Worm (Caenorhabditis elegans) whole organism, late embryonic: Measurements from ENCODE around the gene T10G3.1.

Experiments
- C08G9.2 ChIP-seq: sonication (generic microtip); optimal IDR thresholded peaks from 2 replicates; lab custom pipeline; 2016; ENCODE audit warnings: mild to moderate bottlenecking, missing genetic modification characterization, moderate library complexity, missing compliant biosample characterization
- C38D4.7 ChIP-seq: fragments of 200-800 bp; sonication (Bioruptor generic); optimal IDR thresholded peaks from 2 replicates; lab custom pipeline; 2018; ENCODE audit warnings: mild to moderate bottlenecking, missing genetic modification characterization, moderate library complexity, missing compliant biosample characterization
- F13H6.1 ChIP-seq: sonication (generic microtip); optimal IDR thresholded peaks from 2 replicates; lab custom pipeline; 2016; ENCODE audit warnings: missing genetic modification characterization, missing compliant biosample characterization
- K02D7.2 ChIP-seq: sonication (generic microtip); optimal IDR thresholded peaks from 2 replicates; lab custom pipeline; 2017; ENCODE audit warnings: mild to moderate bottlenecking, missing genetic modification characterization, missing compliant biosample characterization
- K09A11.1 ChIP-seq: sonication (generic microtip); optimal IDR thresholded peaks from 2 replicates; lab custom pipeline; 2017; ENCODE audit warnings: antibody characterized with exemption, mild to moderate bottlenecking, missing genetic modification characterization, missing compliant biosample characterization; ENCODE audit not compliant: insufficient read depth
- T23F11.4 ChIP-seq: fragments of 200-800 bp; sonication (Bioruptor generic); optimal IDR thresholded peaks from 2 replicates; lab custom pipeline; 2018; ENCODE audit warnings: mild to moderate bottlenecking, missing genetic modification characterization, missing compliant biosample characterization
- ahr-1 ChIP-seq: sonication (generic microtip); optimal IDR thresholded peaks from 2 replicates; lab custom pipeline; 2016; ENCODE audit warnings: missing genetic modification characterization, missing compliant biosample characterization
- ceh-2 ChIP-seq: sonication (generic microtip); optimal IDR thresholded peaks from 2 replicates; lab custom pipeline; 2016; ENCODE audit warnings: missing genotype, missing genetic modification characterization, missing compliant biosample characterization
- ceh-45 ChIP-seq: fragments of 200-800 bp; sonication (Bioruptor generic); IDR thresholded peaks from 2 replicates; pipeline ENCODE4 v1.3.6; 2022; ENCODE audit warnings: missing genetic modification reagents, missing genetic modification characterization, missing compliant biosample characterization
- ceh-9 ChIP-seq: sonication (generic microtip); optimal IDR thresholded peaks from 2 replicates; lab custom pipeline; 2016; ENCODE audit warnings: mild to moderate bottlenecking, missing genetic modification characterization, inconsistent platforms, missing compliant biosample characterization
- che-1 ChIP-seq: sonication (generic microtip); optimal IDR thresholded peaks from 2 replicates; lab custom pipeline; 2016; ENCODE audit warnings: mild to moderate bottlenecking, missing genetic modification characterization, missing compliant biosample characterization
- elt-2 ChIP-seq: sonication (generic microtip); optimal IDR thresholded peaks from 2 replicates; lab custom pipeline; 2016; ENCODE audit warnings: missing genetic modification reagents, missing genetic modification characterization, missing compliant biosample characterization
- elt-4 ChIP-seq: sonication (generic microtip); optimal IDR thresholded peaks from 2 replicates; lab custom pipeline; 2016; ENCODE audit warnings: missing genetic modification characterization, missing compliant biosample characterization
- ets-4 ChIP-seq: sonication (generic microtip); optimal IDR thresholded peaks from 2 replicates; lab custom pipeline; 2016; ENCODE audit warnings: missing genetic modification characterization, missing compliant biosample characterization
- fax-1 ChIP-seq: sonication (generic microtip); optimal IDR thresholded peaks from 2 replicates; lab custom pipeline; 2016; ENCODE audit warnings: missing genotype, missing genetic modification characterization, missing compliant biosample characterization
- fkh-10 ChIP-seq: fragments of 150-350 bp; optimal IDR thresholded peaks from 2 replicates; lab custom pipeline; 2014; ENCODE audit warnings: missing biosample characterization, missing genetic modification reagents, missing genetic modification characterization
- fkh-6 ChIP-seq: sonication (generic microtip); optimal IDR thresholded peaks from 2 replicates; lab custom pipeline; 2016; ENCODE audit warnings: missing genetic modification characterization, missing compliant biosample characterization
- gmeb-2 ChIP-seq: sonication (generic microtip); optimal IDR thresholded peaks from 2 replicates; lab custom pipeline; 2016; ENCODE audit warnings: missing genetic modification characterization, inconsistent platforms, missing compliant biosample characterization
- hlh-13 ChIP-seq: fragments of 200-800 bp; sonication (Bioruptor generic); optimal IDR thresholded peaks from 2 replicates; lab custom pipeline; 2018; ENCODE audit warnings: mild to moderate bottlenecking, missing genetic modification characterization, missing compliant biosample characterization
- hlh-15 ChIP-seq: sonication (generic microtip); optimal IDR thresholded peaks from 2 replicates; lab custom pipeline; 2016; ENCODE audit warnings: missing genetic modification characterization, missing compliant biosample characterization
- hlh-30 ChIP-seq: sonication (generic microtip); optimal IDR thresholded peaks from 2 replicates; lab custom pipeline; 2017; ENCODE audit warnings: antibody characterized with exemption, missing genetic modification characterization, missing compliant biosample characterization; ENCODE audit not compliant: insufficient read depth
- hlh-6 ChIP-seq: sonication (generic microtip); optimal IDR thresholded peaks from 2 replicates; lab custom pipeline; 2016; ENCODE audit warnings: missing genotype, missing genetic modification characterization, missing compliant biosample characterization
- lin-11 ChIP-seq: fragments of 200-800 bp; sonication (Bioruptor generic); optimal IDR thresholded peaks from 2 replicates; lab custom pipeline; 2018; ENCODE audit warnings: mild to moderate bottlenecking, missing genetic modification characterization, missing compliant biosample characterization
- nhr-232 ChIP-seq: sonication (generic microtip); optimal IDR thresholded peaks from 2 replicates; lab custom pipeline; 2016; ENCODE audit warnings: missing genetic modification characterization, missing compliant biosample characterization
- pag-3 ChIP-seq: sonication (generic microtip); optimal IDR thresholded peaks from 2 replicates; lab custom pipeline; 2016; ENCODE audit warnings: missing compliant biosample characterization, missing genetic modification characterization, borderline replicate concordance
- pha-4 ChIP-seq: fragments of 150-350 bp; optimal IDR thresholded peaks from 2 replicates; lab custom pipeline; 2018; ENCODE audit warnings: missing biosample characterization, missing genetic modification reagents, missing genetic modification characterization
- pqm-1 ChIP-seq: sonication (generic microtip); optimal IDR thresholded peaks from 2 replicates; lab custom pipeline; 2016; ENCODE audit warnings: missing genetic modification characterization, missing compliant biosample characterization
- pros-1 ChIP-seq: fragments of 150-350 bp; optimal IDR thresholded peaks from 2 replicates; lab custom pipeline; 2014; ENCODE audit warnings: missing biosample characterization, missing genetic modification reagents, missing genetic modification characterization
- rnt-1 ChIP-seq: sonication (generic microtip); optimal IDR thresholded peaks from 2 replicates; lab custom pipeline; 2016; ENCODE audit warnings: missing genetic modification characterization, missing compliant biosample characterization
- sox-2 ChIP-seq: fragments of 200-800 bp; sonication (Bioruptor generic); IDR thresholded peaks from 2 replicates; pipeline ENCODE4 v1.3.6; 2022; ENCODE audit warnings: missing genetic modification reagents, missing genetic modification characterization, missing compliant biosample characterization
- tbx-2 ChIP-seq: sonication (generic microtip); optimal IDR thresholded peaks from 2 replicates; lab custom pipeline; 2016; ENCODE audit warnings: missing genetic modification characterization, missing compliant biosample characterization
- ttx-3 ChIP-seq: sonication (generic microtip); optimal IDR thresholded peaks from 2 replicates; lab custom pipeline; 2016; ENCODE audit warnings: missing genetic modification reagents, missing genetic modification characterization, missing compliant biosample characterization
- unc-3 ChIP-seq, 2 experiments: fragments of 200-800 bp in 1 of 2; sonication (Bioruptor generic) in 1 of 2; sonication (generic microtip) in 1 of 2; conservative IDR thresholded peaks in 1 of 2; optimal IDR thresholded peaks in 1 of 2; 2 replicates each; pipeline versions ENCODE4 v1.3.6 to Lab custom; 2016 to 2022; ENCODE audit warnings: missing compliant biosample characterization in 2 of 2, missing genetic modification characterization in 2 of 2, missing genetic modification reagents in 1 of 2
- unc-42 ChIP-seq: sonication (generic microtip); optimal IDR thresholded peaks from 2 replicates; lab custom pipeline; 2016; ENCODE audit warnings: missing genotype, missing genetic modification characterization, missing compliant biosample characterization
- unc-55 ChIP-seq: sonication (generic microtip); optimal IDR thresholded peaks from 2 replicates; lab custom pipeline; 2017; ENCODE audit warnings: missing biosample characterization, missing genetic modification reagents, missing genetic modification characterization
- zip-5 ChIP-seq: sonication (generic microtip); optimal IDR thresholded peaks from 2 replicates; lab custom pipeline; 2016; ENCODE audit warnings: missing genetic modification characterization, missing compliant biosample characterization
- ztf-16 ChIP-seq: sonication (generic microtip); optimal IDR thresholded peaks from 2 replicates; lab custom pipeline; 2017; ENCODE audit warnings: missing genetic modification characterization, missing compliant biosample characterization

The T10G3.1 gene

DNA sequence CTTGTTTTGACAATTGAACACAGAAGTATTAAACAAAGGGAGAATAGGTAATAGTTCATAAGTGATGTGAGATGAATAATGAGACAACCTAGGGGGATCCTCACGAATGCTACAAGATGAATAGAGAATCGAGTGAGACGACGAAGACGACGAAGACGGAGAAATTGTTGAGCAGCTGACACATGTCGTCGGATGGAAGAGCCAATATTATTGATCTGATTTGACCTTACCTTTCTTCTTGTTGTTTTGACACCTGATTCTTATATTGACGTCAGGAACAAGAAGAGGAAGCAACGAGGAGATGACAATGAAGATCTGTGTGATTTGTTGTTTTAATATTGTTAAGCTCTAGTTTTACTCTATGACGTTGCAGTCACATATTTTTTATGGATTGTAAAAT, at the start of gene T10G3.1:
Gene T10G3.1 (minus strand): TSS at position 213 of the 400 bp plus-strand sequence.
- TF ChIP-seq ceh-2 (tag; lab: Kevin White, UChicago) (no peak), fax-1 (tag; lab: Kevin White, UChicago) (no peak), unc-55 (GFP tag; lab: Kevin White, UChicago) (peak; percentile 76)

DNA sequence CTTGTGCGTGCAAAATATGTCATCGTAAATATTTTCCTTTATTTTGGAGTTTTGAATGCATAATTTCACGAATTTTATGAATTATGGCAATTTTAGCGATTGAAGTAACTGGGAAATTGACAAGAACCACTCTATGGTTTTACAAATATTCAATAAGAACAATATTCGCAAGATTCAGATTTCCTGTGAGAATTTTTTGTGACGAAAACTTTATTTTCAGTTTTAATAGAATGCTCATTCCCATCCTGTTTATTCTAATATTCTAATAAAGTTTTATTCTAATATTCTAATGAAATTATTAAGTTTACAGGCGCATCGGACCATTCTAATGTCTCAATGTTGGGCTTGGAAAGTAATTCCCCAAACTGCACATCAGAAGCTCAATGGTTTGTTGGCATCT, 49.7 kb upstream of the T10G3.1 start, which contains the start of gene R11G10.3:
Gene R11G10.3 (plus strand): TSS at position 301 of the 400 bp plus-strand sequence.
- TF ChIP-seq hlh-15 (no peak), hlh-6 (tag; lab: Kevin White, UChicago) (no peak), lin-11 (no peak), hlh-13 (GFP tag; lab: Kevin White, UChicago) (no peak), fax-1 (tag; lab: Kevin White, UChicago) (no peak), ahr-1 (no peak), K09A11.1 (tag; lab: Kevin White, UChicago) (no peak), unc-42 (tag; lab: Kevin White, UChicago) (no peak), C38D4.7 (GFP tag; lab: Kevin White, UChicago) (no peak), ttx-3 (tag; lab: Kevin White, UChicago) (no peak), elt-2 (tag; lab: Kevin White, UChicago) (no peak), ztf-16 (tag; lab: Kevin White, UChicago) (no peak), tbx-2 (tag; lab: Kevin White, UChicago) (no peak), ceh-45 (GFP tag; lab: Robert Waterston, UW) (no peak)

DNA sequence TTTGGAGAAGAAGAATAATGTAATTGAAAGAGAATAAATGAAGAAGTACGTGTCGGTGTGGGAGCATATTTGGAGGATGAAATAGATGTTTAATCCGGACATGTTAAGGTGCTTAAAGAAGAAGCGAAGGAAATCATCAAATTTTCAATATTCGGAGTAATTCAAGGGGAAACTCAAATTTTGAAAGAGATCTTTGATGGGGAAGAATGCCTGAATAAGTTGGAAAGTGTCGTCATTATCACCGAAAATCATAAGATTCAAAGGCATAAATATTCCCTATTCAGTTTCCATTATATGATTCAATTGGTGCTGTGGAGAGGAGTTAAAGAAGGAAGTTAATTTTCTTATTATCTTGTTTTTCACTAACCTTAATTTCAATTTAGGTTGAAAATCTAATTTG, 41.6 kb upstream of the T10G3.1 start, which contains the start of gene semi-1:
Gene semi-1 (minus strand): TSS at position 101 of the 400 bp plus-strand sequence.
- TF ChIP-seq F13H6.1 (tag; lab: Kevin White, UChicago), result no peak
- TF ChIP-seq fkh-10 (GFP tag; lab: Kevin White, UChicago), result no peak
- TF ChIP-seq ceh-9 (tag; lab: Kevin White, UChicago), result no peak
- TF ChIP-seq unc-42 (tag; lab: Kevin White, UChicago), result no peak
- no peak for TF ChIP-seq che-1
- no peak for TF ChIP-seq ets-4 (tag; lab: Kevin White, UChicago)
- TF ChIP-seq hlh-13 (GFP tag; lab: Kevin White, UChicago), result no peak
- TF ChIP-seq unc-3 (GFP tag; conservative IDR thresholded peaks at IDR 0.05; lab: Robert Waterston, UW), result no peak
- no peak for TF ChIP-seq unc-3 (tag; optimal IDR thresholded peaks at IDR 0.05; lab: Kevin White, UChicago)
- TF ChIP-seq pha-4 (tag; lab: Kevin White, UChicago), result no peak
- no peak for TF ChIP-seq rnt-1 (tag; lab: Kevin White, UChicago)
- no peak for TF ChIP-seq elt-4 (tag; lab: Kevin White, UChicago)
- no peak for TF ChIP-seq C38D4.7 (GFP tag; lab: Kevin White, UChicago)
- no peak for TF ChIP-seq zip-5 (tag; lab: Kevin White, UChicago)
- no peak for TF ChIP-seq nhr-232 (tag; lab: Kevin White, UChicago)
- TF ChIP-seq ztf-16 (tag; lab: Kevin White, UChicago), result no peak
- TF ChIP-seq pqm-1, result no peak
- TF ChIP-seq T23F11.4, result no peak

- TF ChIP-seq pros-1 (tag; lab: Kevin White, UChicago) (no peak), F13H6.1 (tag; lab: Kevin White, UChicago) (no peak), ahr-1 (no peak), fkh-6 (tag; lab: Kevin White, UChicago) (no peak), unc-42 (tag; lab: Kevin White, UChicago) (no peak), C08G9.2 (no peak), hlh-30 (tag; lab: Kevin White, UChicago) (no peak), unc-55 (GFP tag; lab: Kevin White, UChicago) (no peak), hlh-13 (GFP tag; lab: Kevin White, UChicago) (no peak), ceh-9 (tag; lab: Kevin White, UChicago) (no peak), gmeb-2 (no peak), K02D7.2 (tag; lab: Kevin White, UChicago) (no peak), sox-2 (GFP tag; lab: Robert Waterston, UW) (no peak), pag-3 (no peak), hlh-6 (tag; lab: Kevin White, UChicago) (no peak)
Measured at ce11 chrV:13512515-13512914, 39.0 kb upstream of the T10G3.1 start.
